Worm (Caenorhabditis elegans): Measurements from ENCODE around the gene F38A5.6.

DNA sequence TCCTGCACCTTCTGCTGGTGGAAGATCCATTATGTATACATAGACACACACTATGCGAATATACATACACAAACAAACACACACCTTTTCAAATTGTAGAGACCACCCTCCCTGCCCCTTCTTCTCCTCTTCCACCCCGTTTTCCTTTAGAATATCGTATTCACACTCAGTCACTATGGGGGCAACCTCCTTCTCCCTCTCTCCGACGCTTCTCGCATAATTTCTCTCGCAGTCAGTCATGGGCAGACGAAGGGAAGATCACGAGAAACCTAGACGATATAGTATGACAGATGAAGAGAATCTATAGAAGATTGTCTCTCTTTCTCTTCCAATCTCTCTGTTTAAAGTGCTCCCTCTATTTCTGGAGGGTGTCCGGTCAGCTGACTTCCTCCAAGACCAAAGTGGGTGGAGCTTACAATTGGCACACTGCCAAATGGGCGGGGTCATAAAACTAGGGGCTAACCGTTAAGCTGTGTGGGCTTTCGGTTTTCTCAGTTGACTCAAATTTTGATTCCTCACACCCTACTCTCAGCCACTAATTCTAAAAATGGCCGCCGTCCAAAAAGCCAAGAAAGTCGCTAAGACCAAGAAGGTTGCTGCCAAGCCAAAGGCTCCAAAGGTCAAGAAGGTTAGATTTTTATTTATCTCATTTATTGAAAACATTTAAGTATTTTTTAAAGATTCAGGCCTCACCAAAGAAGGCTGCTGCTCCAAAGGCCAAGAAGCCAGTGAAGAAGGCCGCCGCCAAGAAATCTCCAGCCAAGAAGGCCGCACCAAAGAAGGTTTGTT, 48.9 kb upstream of the F38A5.6 start, which contains the start of gene hil-7:
- no peak for TF ChIP-seq him-1 (tag; optimal IDR thresholded peaks at IDR 0.05)
- TF ChIP-seq W03F9.2 (tag; optimal IDR thresholded peaks at IDR 0.05) = no peak
- TF ChIP-seq dao-5 (tag; optimal IDR thresholded peaks at IDR 0.05) = no peak
